Worm (Caenorhabditis elegans) whole organism, L2 larva: Measurements from ENCODE around the gene nhr-186.

Experiments
- alr-1 ChIP-seq: fragments of 150-350 bp; optimal IDR thresholded peaks from 2 replicates; lab custom pipeline; 2014; ENCODE audit warnings: missing biosample characterization, missing genetic modification characterization
- ceh-82 ChIP-seq: fragments of 150-350 bp; optimal IDR thresholded peaks from 2 replicates; lab custom pipeline; 2014; ENCODE audit warnings: missing biosample characterization, missing genetic modification characterization
- dmd-4 ChIP-seq: sonication (generic microtip); optimal IDR thresholded peaks from 2 replicates; lab custom pipeline; 2017; ENCODE audit warnings: missing biosample characterization, missing genetic modification characterization
- elt-3 ChIP-seq: sonication (generic microtip); optimal IDR thresholded peaks from 2 replicates; lab custom pipeline; 2017; ENCODE audit warnings: missing biosample characterization, missing genetic modification characterization
- nhr-10 ChIP-seq: sonication (generic microtip); optimal IDR thresholded peaks from 2 replicates; lab custom pipeline; 2017; ENCODE audit warnings: missing biosample characterization, missing genetic modification characterization
- nhr-12 ChIP-seq: fragments of 150-350 bp; optimal IDR thresholded peaks from 2 replicates; lab custom pipeline; 2014; ENCODE audit warnings: missing biosample characterization, missing genetic modification characterization
- nhr-25 ChIP-seq: fragments of 150-350 bp; sonication (generic microtip); optimal IDR thresholded peaks from 3 replicates; lab custom pipeline; 2014; ENCODE audit warnings: missing biosample characterization, missing genetic modification characterization
- nhr-77 ChIP-seq: fragments of 150-350 bp; optimal IDR thresholded peaks from 2 replicates; lab custom pipeline; 2014; ENCODE audit warnings: missing biosample characterization, missing genetic modification characterization
- skn-1 ChIP-seq: sonication (generic microtip); optimal IDR thresholded peaks from 2 replicates; lab custom pipeline; 2017; ENCODE audit warnings: missing biosample characterization, missing genetic modification characterization
- unc-55 ChIP-seq: fragments of 150-350 bp; sonication (generic microtip); optimal IDR thresholded peaks from 3 replicates; lab custom pipeline; 2014; ENCODE audit warnings: missing biosample characterization, missing genetic modification reagents, missing genetic modification characterization
- unc-62 ChIP-seq: fragments of 150-350 bp; optimal IDR thresholded peaks from 2 replicates; lab custom pipeline; 2014; ENCODE audit warnings: missing biosample characterization, missing genetic modification reagents, missing genetic modification characterization
- zag-1 ChIP-seq: fragments of 150-350 bp; optimal IDR thresholded peaks from 2 replicates; lab custom pipeline; 2014; ENCODE audit warnings: missing biosample characterization, missing genetic modification characterization

ce11 chrV:3831616-3832015, 23.1 kb downstream of the nhr-186 start, which contains the start of gene H10D18.5:
- no peak for TF ChIP-seq skn-1 (tag; lab: Kevin White, UChicago)
- no peak for TF ChIP-seq elt-3
- no peak for TF ChIP-seq unc-62 (GFP tag; lab: Kevin White, UChicago)
- no peak for TF ChIP-seq nhr-12 (tag; lab: Kevin White, UChicago)
- TF ChIP-seq nhr-77 (tag; lab: Kevin White, UChicago) = no peak
- TF ChIP-seq dmd-4 (tag; lab: Kevin White, UChicago) = no peak
- TF ChIP-seq unc-55 (GFP tag; lab: Kevin White, UChicago) = no peak
- TF ChIP-seq alr-1 (tag; lab: Kevin White, UChicago) = no peak
- TF ChIP-seq ceh-82 (tag; lab: Kevin White, UChicago) = no peak
- no peak for TF ChIP-seq zag-1 (tag; lab: Kevin White, UChicago)
- TF ChIP-seq nhr-25 = no peak
- no peak for TF ChIP-seq nhr-10 (tag; lab: Kevin White, UChicago)
